Worm (Caenorhabditis elegans): Measurements from ENCODE around the gene clec-222.

DNA sequence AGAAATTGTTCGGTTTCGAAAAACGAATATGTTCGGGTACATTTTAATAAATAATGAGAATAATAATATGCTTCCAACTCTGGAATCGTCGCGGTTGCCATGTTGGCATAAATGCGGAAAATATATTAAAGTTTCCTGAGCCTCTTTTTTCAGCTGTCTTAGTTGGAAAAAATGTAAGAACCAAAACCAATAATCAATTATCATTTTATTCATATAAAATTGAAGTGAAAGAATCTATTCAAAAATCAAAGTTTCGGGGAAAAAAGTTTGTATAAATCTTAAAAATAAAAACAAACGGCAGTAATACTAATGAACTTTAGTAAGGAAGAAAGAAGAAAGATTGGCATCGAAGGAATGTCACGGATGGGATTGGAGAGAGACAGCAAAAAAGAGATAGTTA is 33.7 kb downstream of the clec-222 start, which contains the start of gene srh-45:
- TF ChIP-seq tbx-11 (GFP tag; IDR thresholded peaks at IDR 0.05) = no peak
- TF ChIP-seq ama-1 (optimal IDR thresholded peaks at IDR 0.05) = no peak
- no peak for TF ChIP-seq scrt-1 (GFP tag; IDR thresholded peaks at IDR 0.05)
- no peak for TF ChIP-seq pes-1 (GFP tag; IDR thresholded peaks at IDR 0.05)
- no peak for TF ChIP-seq aly-1 (tag; optimal IDR thresholded peaks at IDR 0.05)
- no peak for TF ChIP-seq hnd-1 (tag; optimal IDR thresholded peaks at IDR 0.05)

Data from whole organism, early embryonic.